Worm (Caenorhabditis elegans) whole organism, young adult: Measurements from ENCODE around the gene F47B7.3.

ENCODE experiments used
- B0019.2 ChIP-seq: fragments of 200-800 bp; sonication (Bioruptor generic); conservative IDR thresholded peaks from 2 replicates; pipeline ENCODE4 v1.3.6; 2022; ENCODE audit warnings: missing genetic modification reagents, missing genetic modification characterization, missing compliant biosample characterization
- B0035.1 ChIP-seq: sonication (generic microtip); optimal IDR thresholded peaks from 2 replicates; lab custom pipeline; 2016; ENCODE audit warnings: missing genetic modification characterization, mild to moderate bottlenecking, missing compliant biosample characterization, missing genotype, missing genetic modification reagents
- B0336.3 ChIP-seq: fragments of 200-800 bp; sonication (Bioruptor generic); IDR thresholded peaks from 2 replicates; pipeline ENCODE4 v1.3.6; 2022; ENCODE audit warnings: missing genetic modification characterization, missing compliant biosample characterization
- C06A6.2 ChIP-seq: fragments of 200-800 bp; sonication (Bioruptor generic); conservative IDR thresholded peaks from 2 replicates; pipeline ENCODE4 v1.3.6; 2022; ENCODE audit warnings: missing genetic modification characterization, missing compliant biosample characterization
- F10E7.11 ChIP-seq: sonication (generic microtip); optimal IDR thresholded peaks from 2 replicates; lab custom pipeline; 2017; ENCODE audit warnings: mild to moderate bottlenecking, missing genetic modification characterization, moderate library complexity, missing compliant biosample characterization
- F22D6.2 ChIP-seq: sonication (generic microtip); optimal IDR thresholded peaks from 2 replicates; lab custom pipeline; 2016; ENCODE audit warnings: mild to moderate bottlenecking, missing genetic modification characterization, missing compliant biosample characterization
- F23B12.7 ChIP-seq: sonication (generic microtip); optimal IDR thresholded peaks from 2 replicates; lab custom pipeline; 2017; ENCODE audit warnings: missing genetic modification characterization, mild to moderate bottlenecking, missing compliant biosample characterization, antibody characterized with exemption, moderate library complexity; ENCODE audit not compliant: insufficient read depth
- F39B2.1 ChIP-seq: fragments of 200-800 bp; sonication (Bioruptor generic); IDR thresholded peaks from 2 replicates; pipeline ENCODE4 v1.3.6; 2022; ENCODE audit warnings: missing genetic modification reagents, missing genetic modification characterization, missing compliant biosample characterization
- F52B5.7 ChIP-seq: sonication (generic microtip); optimal IDR thresholded peaks from 2 replicates; lab custom pipeline; 2016; ENCODE audit warnings: mild to moderate bottlenecking, missing genetic modification characterization, missing compliant biosample characterization
- T07F8.4 ChIP-seq: sonication (generic microtip); optimal IDR thresholded peaks from 2 replicates; lab custom pipeline; 2016; ENCODE audit warnings: mild to moderate bottlenecking, missing genetic modification characterization, moderate library complexity, missing compliant biosample characterization
- T26A5.8 ChIP-seq: sonication (generic microtip); optimal IDR thresholded peaks from 2 replicates; lab custom pipeline; 2016; ENCODE audit warnings: missing genetic modification characterization, missing compliant biosample characterization
- Y53G8AR.9 ChIP-seq: fragments of 200-800 bp; sonication (Bioruptor generic); conservative IDR thresholded peaks from 2 replicates; pipeline ENCODE4 v1.3.6; 2022; ENCODE audit warnings: missing genetic modification reagents, missing genetic modification characterization, missing compliant biosample characterization
- Y56A3A.18 ChIP-seq: fragments of 200-800 bp; sonication (Bioruptor generic); IDR thresholded peaks from 2 replicates; pipeline ENCODE4 v1.3.6; 2022; ENCODE audit warnings: missing genetic modification reagents, missing genetic modification characterization, missing compliant biosample characterization
- Y79H2A.3 ChIP-seq: fragments of 200-800 bp; sonication (Bioruptor generic); conservative IDR thresholded peaks from 2 replicates; pipeline ENCODE4 v1.3.6; 2022; ENCODE audit warnings: missing genetic modification reagents, missing genetic modification characterization, missing compliant biosample characterization
- Y95B8A.8 ChIP-seq: fragments of 200-800 bp; sonication (Bioruptor generic); IDR thresholded peaks from 2 replicates; pipeline ENCODE4 v1.3.6; 2022; ENCODE audit warnings: missing genetic modification reagents, missing genetic modification characterization, missing compliant biosample characterization
- aptf-2 ChIP-seq: fragments of 200-800 bp; sonication (Bioruptor generic); conservative IDR thresholded peaks from 2 replicates; pipeline ENCODE4 v1.3.6; 2022; ENCODE audit warnings: missing genetic modification reagents, missing genetic modification characterization, missing compliant biosample characterization
- atf-7 ChIP-seq: sonication (generic microtip); optimal IDR thresholded peaks from 2 replicates; lab custom pipeline; 2017; ENCODE audit warnings: mild to moderate bottlenecking, missing genetic modification characterization, missing compliant biosample characterization
- athp-1 ChIP-seq: sonication (generic microtip); optimal IDR thresholded peaks from 2 replicates; lab custom pipeline; 2017; ENCODE audit warnings: mild to moderate bottlenecking, missing genetic modification characterization, missing compliant biosample characterization
- attf-5 ChIP-seq: fragments of 200-800 bp; sonication (Bioruptor generic); optimal IDR thresholded peaks from 2 replicates; lab custom pipeline; 2018; ENCODE audit warnings: mild to moderate bottlenecking, missing genetic modification characterization, missing compliant biosample characterization
- attf-6 ChIP-seq: fragments of 200-800 bp; sonication (Bioruptor generic); IDR thresholded peaks from 2 replicates; pipeline ENCODE4 v1.3.6; 2022; ENCODE audit warnings: missing genetic modification reagents, missing genetic modification characterization, missing compliant biosample characterization
- bed-1 ChIP-seq: fragments of 200-800 bp; sonication (Bioruptor generic); IDR thresholded peaks from 2 replicates; pipeline ENCODE4 v1.3.6; 2022; ENCODE audit warnings: missing genetic modification reagents, missing genetic modification characterization, missing compliant biosample characterization
- bed-2 ChIP-seq: fragments of 200-800 bp; sonication (Bioruptor generic); IDR thresholded peaks from 2 replicates; pipeline ENCODE4 v1.3.6; 2022; ENCODE audit warnings: missing genetic modification reagents, missing genetic modification characterization, missing compliant biosample characterization
- cebp-2 ChIP-seq: fragments of 200-800 bp; sonication (Bioruptor generic); IDR thresholded peaks from 2 replicates; pipeline ENCODE4 v1.3.6; 2022; ENCODE audit warnings: missing genetic modification characterization, missing compliant biosample characterization
- die-1 ChIP-seq: sonication (generic microtip); optimal IDR thresholded peaks from 2 replicates; lab custom pipeline; 2016; ENCODE audit warnings: missing genotype, mild to moderate bottlenecking, missing genetic modification characterization, missing compliant biosample characterization
- dox-1 ChIP-seq: fragments of 200-800 bp; sonication (Bioruptor generic); IDR thresholded peaks from 2 replicates; pipeline ENCODE4 v1.3.6; 2022; ENCODE audit warnings: missing genetic modification reagents, missing genetic modification characterization, missing compliant biosample characterization
- efl-1 ChIP-seq: fragments of 150-350 bp; optimal IDR thresholded peaks from 2 replicates; lab custom pipeline; 2014; ENCODE audit warnings: missing biosample characterization, missing genetic modification reagents, missing genetic modification characterization
- gei-17 ChIP-seq: fragments of 200-800 bp; sonication (Bioruptor generic); optimal IDR thresholded peaks from 2 replicates; lab custom pipeline; 2018; ENCODE audit warnings: mild to moderate bottlenecking, missing genetic modification characterization, missing compliant biosample characterization
- hmg-1.2 ChIP-seq: fragments of 200-800 bp; sonication (Bioruptor generic); IDR thresholded peaks from 2 replicates; pipeline ENCODE4 v1.3.6; 2022; ENCODE audit warnings: missing genetic modification reagents, missing genetic modification characterization, missing compliant biosample characterization
- lsl-1 ChIP-seq: fragments of 200-800 bp; sonication (Bioruptor generic); optimal IDR thresholded peaks from 2 replicates; lab custom pipeline; 2018; ENCODE audit warnings: mild to moderate bottlenecking, missing genetic modification characterization, moderate library complexity, missing compliant biosample characterization
- madf-10 ChIP-seq: sonication (generic microtip); optimal IDR thresholded peaks from 2 replicates; lab custom pipeline; 2016; ENCODE audit warnings: mild to moderate bottlenecking, missing genetic modification characterization, missing compliant biosample characterization
- madf-6 ChIP-seq: fragments of 200-800 bp; sonication (Bioruptor generic); IDR thresholded peaks from 2 replicates; pipeline ENCODE4 v1.3.6; 2022; ENCODE audit warnings: missing genetic modification reagents, missing genetic modification characterization, missing compliant biosample characterization
- mel-28 ChIP-seq: sonication (generic microtip); optimal IDR thresholded peaks from 2 replicates; lab custom pipeline; 2016; ENCODE audit warnings: borderline replicate concordance, mild to moderate bottlenecking, missing genetic modification characterization, missing compliant biosample characterization
- nfya-2 ChIP-seq: fragments of 200-800 bp; sonication (Bioruptor generic); IDR thresholded peaks from 2 replicates; pipeline ENCODE4 v1.3.6; 2022; ENCODE audit warnings: missing genetic modification reagents, missing genetic modification characterization, missing compliant biosample characterization
- nfyb-1 ChIP-seq: fragments of 200-800 bp; sonication (Bioruptor generic); IDR thresholded peaks from 2 replicates; pipeline ENCODE4 v1.3.6; 2022; ENCODE audit warnings: missing genetic modification reagents, missing genetic modification characterization, missing compliant biosample characterization
- nhr-179 ChIP-seq: sonication (generic microtip); optimal IDR thresholded peaks from 2 replicates; lab custom pipeline; 2016; ENCODE audit warnings: mild to moderate bottlenecking, missing genetic modification characterization, missing compliant biosample characterization
- nhr-80 ChIP-seq: sonication (generic microtip); optimal IDR thresholded peaks from 2 replicates; lab custom pipeline; 2016; ENCODE audit warnings: missing genetic modification characterization, missing compliant biosample characterization
- nhr-90 ChIP-seq: sonication (generic microtip); optimal IDR thresholded peaks from 2 replicates; lab custom pipeline; 2016; ENCODE audit warnings: missing genotype, mild to moderate bottlenecking, missing genetic modification characterization, missing compliant biosample characterization
- rcor-1 ChIP-seq: fragments of 200-800 bp; sonication (Bioruptor generic); IDR thresholded peaks from 2 replicates; pipeline ENCODE4 v1.3.6; 2022; ENCODE audit warnings: missing genetic modification reagents, missing genetic modification characterization, missing compliant biosample characterization
- rec-8 ChIP-seq, 2 experiments: sonication (generic microtip); optimal IDR thresholded peaks; 2 replicates each; lab custom pipeline; 2016; ENCODE audit warnings: mild to moderate bottlenecking in 2 of 2, missing genetic modification characterization in 2 of 2, missing genetic modification reagents in 2 of 2, missing genotype in 2 of 2, missing biosample characterization in 1 of 2, missing compliant biosample characterization in 1 of 2, moderate library complexity in 1 of 2
- snpc-1.3 ChIP-seq: sonication (generic microtip); optimal IDR thresholded peaks from 2 replicates; lab custom pipeline; 2017; ENCODE audit warnings: missing genetic modification characterization, mild to moderate bottlenecking, missing compliant biosample characterization, antibody characterized with exemption, moderate library complexity, missing genotype, missing genetic modification reagents; ENCODE audit not compliant: insufficient read depth
- tlf-1 ChIP-seq: fragments of 200-800 bp; sonication (Bioruptor generic); optimal IDR thresholded peaks from 2 replicates; lab custom pipeline; 2018; ENCODE audit warnings: mild to moderate bottlenecking, missing genetic modification characterization, missing compliant biosample characterization
- unc-130 ChIP-seq: sonication (generic microtip); optimal IDR thresholded peaks from 2 replicates; lab custom pipeline; 2016; ENCODE audit warnings: missing genetic modification reagents, missing genetic modification characterization, missing compliant biosample characterization
- zfh-2 ChIP-seq: fragments of 200-800 bp; sonication (Bioruptor generic); conservative IDR thresholded peaks from 2 replicates; pipeline ENCODE4 v1.3.6; 2022; ENCODE audit warnings: missing genetic modification reagents, missing genetic modification characterization, missing compliant biosample characterization
- zim-3 ChIP-seq: sonication (generic microtip); optimal IDR thresholded peaks from 2 replicates; lab custom pipeline; 2017; ENCODE audit warnings: mild to moderate bottlenecking, missing genetic modification characterization, moderate library complexity, missing compliant biosample characterization
- ztf-22 ChIP-seq: fragments of 200-800 bp; sonication (Bioruptor generic); optimal IDR thresholded peaks from 2 replicates; lab custom pipeline; 2018; ENCODE audit warnings: mild to moderate bottlenecking, missing genetic modification characterization, moderate library complexity, missing compliant biosample characterization
- ztf-25 ChIP-seq: fragments of 200-800 bp; sonication (Bioruptor generic); IDR thresholded peaks from 2 replicates; pipeline ENCODE4 v1.3.6; 2022; ENCODE audit warnings: missing genetic modification reagents, missing genetic modification characterization, missing compliant biosample characterization
- ztf-6 ChIP-seq: fragments of 200-800 bp; sonication (Bioruptor generic); IDR thresholded peaks from 2 replicates; pipeline ENCODE4 v1.3.6; 2022; ENCODE audit warnings: missing genetic modification reagents, missing genetic modification characterization, missing compliant biosample characterization

Gene F47B7.3

ce11 chrX:3794161-3794560 is 30.0 kb upstream of the F47B7.3 start:
- peak; percentile 72 for TF ChIP-seq zfh-2 (GFP tag; lab: Robert Waterston, UW)
- no peak for TF ChIP-seq F22D6.2 (tag; lab: Kevin White, UChicago)
- no peak for TF ChIP-seq hmg-1.2 (GFP tag; lab: Robert Waterston, UW)
- no peak for TF ChIP-seq aptf-2

- TF ChIP-seq Y56A3A.18 (GFP tag; lab: Robert Waterston, UW) (peak; percentile 85), rec-8 (tag; optimal IDR thresholded peaks at IDR 0.05; lab: Kevin White, UChicago) (peak; percentile 58 to 89), tlf-1 (no peak), attf-5 (GFP tag; lab: Kevin White, UChicago) (peak; percentile 42), Y79H2A.3 (GFP tag; lab: Robert Waterston, UW) (peak; percentile 49; the same call in 1 of the 2 replicates), nhr-179 (tag; lab: Kevin White, UChicago) (peak; percentile 61), athp-1 (tag; lab: Kevin White, UChicago) (peak; percentile 32), F52B5.7 (peak; percentile 45), zim-3 (no peak), rcor-1 (GFP tag; lab: Robert Waterston, UW) (peak; percentile 77), unc-130 (GFP tag; lab: Kevin White, UChicago) (peak; percentile 16), nfyb-1 (peak; percentile 16; the same call in 1 of the 2 replicates), ztf-6 (GFP tag; lab: Robert Waterston, UW) (no peak), dox-1 (GFP tag; lab: Robert Waterston, UW) (peak; percentile 82), F23B12.7 (no peak), nhr-90 (tag; lab: Kevin White, UChicago) (peak; percentile 86), nhr-80 (peak; percentile 37), madf-10 (peak; percentile 60), T26A5.8 (tag; lab: Kevin White, UChicago) (peak; percentile 51), B0336.3 (GFP tag; lab: Robert Waterston, UW) (peak; percentile 49; the same call in 1 of the 2 replicates), hmg-1.2 (GFP tag; lab: Robert Waterston, UW) (peak; percentile 57), attf-6 (GFP tag; lab: Robert Waterston, UW) (peak; percentile 62), ztf-25 (GFP tag; lab: Robert Waterston, UW) (peak; percentile 84; the same call in 1 of the 2 replicates), atf-7 (tag; lab: Kevin White, UChicago) (peak; percentile 26), mel-28 (tag; lab: Kevin White, UChicago) (no peak), ztf-22 (no peak), lsl-1 (GFP tag; lab: Kevin White, UChicago) (peak; percentile 9), bed-1 (GFP tag; lab: Robert Waterston, UW) (no peak), bed-2 (GFP tag; lab: Robert Waterston, UW) (no peak), nfya-2 (no peak), efl-1 (GFP tag; lab: Kevin White, UChicago) (no peak), Y53G8AR.9 (GFP tag; lab: Robert Waterston, UW) (0 out of 2 replicates have a peak, but pooled peaks have one; percentile 29), cebp-2 (peak; percentile 82; the same call in 1 of the 2 replicates), F10E7.11 (tag; lab: Kevin White, UChicago) (peak; percentile 59), F39B2.1 (0 out of 2 replicates have a peak, but pooled peaks have one; percentile 31), madf-6 (GFP tag; lab: Robert Waterston, UW) (peak; percentile 61; the same call in 1 of the 2 replicates), die-1 (tag; lab: Kevin White, UChicago) (peak; percentile 83), snpc-1.3 (peak; percentile 78), C06A6.2 (GFP tag; lab: Robert Waterston, UW) (no peak), T07F8.4 (peak; percentile 72), B0019.2 (GFP tag; lab: Robert Waterston, UW) (no peak), gei-17 (GFP tag; lab: Kevin White, UChicago) (no peak), B0035.1 (tag; lab: Kevin White, UChicago) (peak; percentile 22), Y95B8A.8 (GFP tag; lab: Robert Waterston, UW) (0 out of 2 replicates have a peak, but pooled peaks have one; percentile 34)
These were observed 29.2 kb upstream of the F47B7.3 start for ce11 chrX:3793389-3793788.
